Worm (Caenorhabditis elegans): ENCODE results near the gene F38E1.6.

DNA sequence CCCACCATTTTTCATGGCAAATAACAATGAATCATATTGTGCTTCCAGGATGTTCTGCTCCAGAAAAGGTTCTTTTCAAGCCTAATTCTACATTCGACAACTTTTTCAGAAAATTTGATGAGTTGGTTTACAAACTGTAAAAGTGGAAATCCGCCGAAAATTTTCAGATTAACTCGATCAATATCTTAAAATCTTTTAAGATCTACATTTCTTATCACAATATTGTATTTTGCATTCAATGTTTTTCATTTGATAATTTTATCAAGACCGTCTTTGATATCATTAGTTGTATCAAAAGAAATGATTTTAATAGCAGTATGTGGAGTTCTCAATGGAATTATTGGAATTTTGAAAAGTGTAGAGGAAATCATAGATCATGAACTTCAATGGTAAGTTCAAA lies at the start of gene F38E1.6:
- TF ChIP-seq die-1 (tag; optimal IDR thresholded peaks at IDR 0.05) (no peak), snpc-1.1 (tag; optimal IDR thresholded peaks at IDR 0.05; ENCODE audit: insufficient read depth) (no peak), ama-1 (optimal IDR thresholded peaks at IDR 0.05) (no peak), ama-1 (GFP tag; optimal IDR thresholded peaks at IDR 0.05) (no peak), rpc-1 (optimal IDR thresholded peaks at IDR 0.05) (no peak), rpc-1 (tag; optimal IDR thresholded peaks at IDR 0.05) (no peak)

All from whole organism, young adult.